Fruit fly (Drosophila melanogaster): ENCODE data around the gene CG6324.
A peak's percentile ranks its signal among the peaks of the same experiment; 100 is the strongest.

Gene CG6324

dm6 chrX:15498791-15499190 lies 22.9 kb downstream of the CG6324 start (continued):
- TF ChIP-seq Opbp (GFP tag; IDR thresholded peaks at IDR 0.05; ENCODE audit: partially characterized antibody) = peak; percentile 53; the same call in 1 of the 3 replicates
- no peak for TF ChIP-seq CG13775 (GFP tag; optimal IDR thresholded peaks at IDR 0.05)
- TF ChIP-seq CG7357 (GFP tag; IDR thresholded peaks at IDR 0.05) = 0 out of 3 replicates have a peak, but pooled peaks have one; percentile 17
- TF ChIP-seq CG42726 (GFP tag; IDR thresholded peaks at IDR 0.05; ENCODE audit: partially characterized antibody) = 0 out of 2 replicates have a peak, but pooled peaks have one; percentile 40
- peak; percentile 10 for TF ChIP-seq sug (tag; optimal IDR thresholded peaks at IDR 0.05)
- TF ChIP-seq CG11696 (GFP tag; IDR thresholded peaks at IDR 0.05) = 0 out of 2 replicates have a peak, but pooled peaks have one; percentile 20
- TF ChIP-seq grau (tag; optimal IDR thresholded peaks at IDR 0.05) = peak; percentile 11
- peak; percentile 47 for TF ChIP-seq MTF-1 (GFP tag; optimal IDR thresholded peaks at IDR 0.05; ENCODE audit: borderline replicate concordance)
- peak in 1 of 2 experiments; percentile 24 for TF ChIP-seq bsh (GFP tag; optimal IDR thresholded peaks at IDR 0.05)
- TF ChIP-seq CG9727 (GFP tag; optimal IDR thresholded peaks at IDR 0.05) = peak; percentile 44
- peak; percentile 10 for TF ChIP-seq CG8388 (GFP tag; optimal IDR thresholded peaks at IDR 0.05)
- peak; percentile 30 for TF ChIP-seq chn (GFP tag; optimal IDR thresholded peaks at IDR 0.05)
- peak; percentile 46; the same call in 1 of the 3 replicates for TF ChIP-seq gce (GFP tag; IDR thresholded peaks at IDR 0.05)
- TF ChIP-seq crol (GFP tag; IDR thresholded peaks at IDR 0.05) = peak; percentile 30; the same call in 1 of the 2 replicates
- peak; percentile 7 for TF ChIP-seq Camta (GFP tag; optimal IDR thresholded peaks at IDR 0.05)
- peak; percentile 35; the same call in 1 of the 3 replicates for TF ChIP-seq CG34422 (GFP tag; IDR thresholded peaks at IDR 0.05)
- TF ChIP-seq CG17328 (GFP tag; IDR thresholded peaks at IDR 0.05) = peak; percentile 44
- TF ChIP-seq Atf3 (GFP tag; optimal IDR thresholded peaks at IDR 0.05) = no peak
- TF ChIP-seq CG11504 (tag; optimal IDR thresholded peaks at IDR 0.05) = peak; percentile 19
- peak; percentile 79 for TF ChIP-seq sens (GFP tag)
- peak; percentile 26 for TF ChIP-seq CG10979 (tag; optimal IDR thresholded peaks at IDR 0.05)
- TF ChIP-seq CG4707 (GFP tag; optimal IDR thresholded peaks at IDR 0.05) = peak; percentile 25
- peak; percentile 5 for TF ChIP-seq CG6813 (GFP tag; optimal IDR thresholded peaks at IDR 0.05)
- TF ChIP-seq Lhr (GFP tag; optimal IDR thresholded peaks at IDR 0.05) = peak; percentile 1
- TF ChIP-seq CoRest (tag; optimal IDR thresholded peaks at IDR 0.05) = peak; percentile 12
- no peak for TF ChIP-seq Dll (GFP tag; IDR thresholded peaks at IDR 0.05; ENCODE audit: partially characterized antibody)
- no peak for TF ChIP-seq Dbx (GFP tag; IDR thresholded peaks at IDR 0.05)
- no peak for TF ChIP-seq CG11247 (GFP tag; IDR thresholded peaks at IDR 0.05)
- peak; percentile 39 for TF ChIP-seq CG2712 (tag; optimal IDR thresholded peaks at IDR 0.05)
- TF ChIP-seq CG13424 (tag; optimal IDR thresholded peaks at IDR 0.05) = peak; percentile 8
- TF ChIP-seq hkb (optimal IDR thresholded peaks at IDR 0.05) = no peak
- peak; percentile 27; the same call in 1 of the 2 replicates for TF ChIP-seq hkb (GFP tag; IDR thresholded peaks at IDR 0.05)
- no peak for TF ChIP-seq NfI (GFP tag; optimal IDR thresholded peaks at IDR 0.05)
- peak; percentile 8 for TF ChIP-seq CG18599 (GFP tag; optimal IDR thresholded peaks at IDR 0.05)
- TF ChIP-seq CG17829 (tag; optimal IDR thresholded peaks at IDR 0.05) = peak; percentile 57
- TF ChIP-seq Med (GFP tag) = peak; percentile 85
- no peak for TF ChIP-seq sisA (GFP tag; IDR thresholded peaks at IDR 0.05)
- TF ChIP-seq CG33557 (GFP tag; optimal IDR thresholded peaks at IDR 0.05) = peak; percentile 61
- TF ChIP-seq CG14965 (GFP tag; optimal IDR thresholded peaks at IDR 0.05; ENCODE audit: borderline replicate concordance) = no peak
- TF ChIP-seq grn (GFP tag; optimal IDR thresholded peaks at IDR 0.05) = peak; percentile 13
- peak; percentile 5 for TF ChIP-seq kni (GFP tag; optimal IDR thresholded peaks at IDR 0.05)
- peak; percentile 29 for TF ChIP-seq NC2β (GFP tag; optimal IDR thresholded peaks at IDR 0.05)
- TF ChIP-seq Stat92E (GFP tag; optimal IDR thresholded peaks at IDR 0.05) = peak in 1 of 3 experiments; percentile 32
- 0 out of 2 replicates have a peak, but pooled peaks have one; percentile 8 for TF ChIP-seq Ada2b (GFP tag; IDR thresholded peaks at IDR 0.05)
- peak; percentile 77; the same call in 1 of the 3 replicates for TF ChIP-seq CG2199 (GFP tag; IDR thresholded peaks at IDR 0.05)
- TF ChIP-seq CG11695 (GFP tag; IDR thresholded peaks at IDR 0.05) = no peak
- TF ChIP-seq Pdp1 (GFP tag; optimal IDR thresholded peaks at IDR 0.05) = peak in 1 of 2 experiments; percentile 15
- TF ChIP-seq az2 (GFP tag; optimal IDR thresholded peaks at IDR 0.05) = no peak
- peak; percentile 14 for TF ChIP-seq MESR4 (GFP tag; optimal IDR thresholded peaks at IDR 0.05)
